Fruit fly (Drosophila melanogaster) whole organism, embryonic: ENCODE data around the gene CG15382.

ENCODE experiments used
- Awh ChIP-seq: fragments of 200-800 bp; sonication (Bioruptor generic); IDR thresholded peaks from 2 replicates; pipeline ENCODE4, ENCODE4 v1.3.6; 2022; ENCODE audit warnings: missing biosample characterization, missing genetic modification characterization
- BEAF-32 ChIP-seq: fragments of 200-800 bp; sonication (Bioruptor generic); optimal IDR thresholded peaks from 3 replicates; lab custom pipeline; 2017; ENCODE audit warnings: missing biosample characterization, missing genetic modification characterization, mild to moderate bottlenecking, moderate library complexity, missing genetic modification reagents
- CG12391 ChIP-seq: fragments of 200-800 bp; sonication (Bioruptor generic); optimal IDR thresholded peaks from 3 replicates; lab custom pipeline; 2018; ENCODE audit warnings: missing biosample characterization, mild to moderate bottlenecking, missing genetic modification characterization, moderate library complexity
- CG14014 ChIP-seq: fragments of 200-800 bp; sonication (Bioruptor generic); IDR thresholded peaks from 2 replicates; pipeline ENCODE4 v1.3.6; 2022; ENCODE audit warnings: missing biosample characterization, missing genetic modification characterization
- CG15601 ChIP-seq: fragments of 200-800 bp; sonication (Bioruptor generic); optimal IDR thresholded peaks from 3 replicates; lab custom pipeline; 2019; ENCODE audit warnings: missing biosample characterization, mild to moderate bottlenecking, missing genetic modification characterization, moderate library complexity
- CG17359 ChIP-seq: fragments of 200-800 bp; sonication (Bioruptor generic); optimal IDR thresholded peaks from 3 replicates; lab custom pipeline; 2018; ENCODE audit warnings: missing biosample characterization, mild to moderate bottlenecking, missing genetic modification characterization, moderate library complexity
- CG17829 ChIP-seq: fragments of 200-800 bp; optimal IDR thresholded peaks from 2 replicates; lab custom pipeline; 2019; ENCODE audit warnings: missing biosample characterization, mild to moderate bottlenecking, missing genetic modification characterization, moderate library complexity
- CG2129 ChIP-seq: fragments of 200-800 bp; sonication (Bioruptor generic); IDR thresholded peaks from 2 replicates; pipeline ENCODE4 v1.3.6; 2022; ENCODE audit warnings: missing biosample characterization, missing genetic modification characterization; ENCODE audit not compliant: partially characterized antibody
- CG2875 ChIP-seq: fragments of 200-800 bp; sonication (Bioruptor generic); optimal IDR thresholded peaks from 2 replicates; lab custom pipeline; 2017; ENCODE audit warnings: missing biosample characterization, mild to moderate bottlenecking, missing genetic modification characterization, missing genetic modification reagents
- CG3838 ChIP-seq: fragments of 200-800 bp; sonication (Bioruptor generic); optimal IDR thresholded peaks from 3 replicates; lab custom pipeline; 2016; ENCODE audit warnings: missing biosample characterization, missing genetic modification characterization
- CG4328 ChIP-seq: fragments of 200-800 bp; sonication (Bioruptor generic); optimal IDR thresholded peaks from 3 replicates; lab custom pipeline; 2017; ENCODE audit warnings: missing biosample characterization, missing genetic modification reagents, missing genetic modification characterization
- CG5245 ChIP-seq: fragments of 200-800 bp; sonication (Bioruptor generic); optimal IDR thresholded peaks from 3 replicates; lab custom pipeline; 2016; ENCODE audit warnings: missing biosample characterization, missing genetic modification characterization
- CG7271 ChIP-seq: fragments of 200-800 bp; sonication (Bioruptor generic); optimal IDR thresholded peaks from 2 replicates; lab custom pipeline; 2018; ENCODE audit warnings: missing biosample characterization, mild to moderate bottlenecking, missing genetic modification characterization, moderate library complexity
- CG7839 ChIP-seq: fragments of 200-800 bp; sonication (Bioruptor generic); optimal IDR thresholded peaks from 3 replicates; lab custom pipeline; 2018; ENCODE audit warnings: missing biosample characterization, mild to moderate bottlenecking, missing genetic modification characterization, moderate library complexity
- CG8388 ChIP-seq: fragments of 200-800 bp; sonication (Bioruptor generic); optimal IDR thresholded peaks from 2 replicates; lab custom pipeline; 2019; ENCODE audit warnings: missing biosample characterization, mild to moderate bottlenecking, missing genetic modification characterization, moderate library complexity
- CG8478 ChIP-seq: fragments of >200 bp; optimal IDR thresholded peaks from 2 replicates; lab custom pipeline; 2018
- CG8765 ChIP-seq: fragments of 200-800 bp; sonication (Bioruptor generic); IDR thresholded peaks from 2 replicates; pipeline ENCODE4 v1.3.6; 2022; ENCODE audit warnings: missing biosample characterization, missing genetic modification characterization
- Fer1 ChIP-seq: fragments of 200-800 bp; sonication (Bioruptor generic); optimal IDR thresholded peaks from 2 replicates; lab custom pipeline; 2017; ENCODE audit warnings: missing biosample characterization, mild to moderate bottlenecking, missing genetic modification characterization
- Fer2 ChIP-seq: fragments of 200-800 bp; sonication (Bioruptor generic); optimal IDR thresholded peaks from 2 replicates; lab custom pipeline; 2018; ENCODE audit warnings: missing biosample characterization, mild to moderate bottlenecking, missing genetic modification characterization, moderate library complexity
- Hr3 ChIP-seq: fragments of 200-800 bp; sonication (Bioruptor generic); optimal IDR thresholded peaks from 3 replicates; lab custom pipeline; 2016; ENCODE audit warnings: missing biosample characterization, missing genetic modification characterization
- Lpt ChIP-seq: fragments of >200 bp; optimal IDR thresholded peaks from 2 replicates; lab custom pipeline; 2018; ENCODE audit warnings: missing biosample characterization, missing genetic modification characterization
- Mrtf ChIP-seq: fragments of 200-800 bp; sonication (Bioruptor generic); IDR thresholded peaks from 3 replicates; pipeline ENCODE4 v1.3.6; 2022; ENCODE audit warnings: missing biosample characterization, missing genetic modification characterization
- NC2β ChIP-seq: fragments of 200-800 bp; sonication (Bioruptor generic); optimal IDR thresholded peaks from 2 replicates; lab custom pipeline; 2016; ENCODE audit warnings: missing biosample characterization, missing genetic modification characterization
- Rfx ChIP-seq: fragments of 200-800 bp; sonication (Bioruptor generic); IDR thresholded peaks from 2 replicates; pipeline ENCODE4 v1.3.6; 2022; ENCODE audit warnings: missing biosample characterization, missing genetic modification characterization
- Sin3A ChIP-seq: fragments of >200 bp; optimal IDR thresholded peaks from 2 replicates; lab custom pipeline; 2018
- Sox100B ChIP-seq: fragments of 200-800 bp; sonication (Bioruptor generic); optimal IDR thresholded peaks from 3 replicates; lab custom pipeline; 2018; ENCODE audit warnings: missing biosample characterization, mild to moderate bottlenecking, missing genetic modification characterization
- bab2 ChIP-seq: fragments of 200-800 bp; sonication (Bioruptor generic); optimal IDR thresholded peaks from 2 replicates; lab custom pipeline; 2016; ENCODE audit warnings: missing biosample characterization, missing genetic modification characterization
- bowl ChIP-seq: fragments of 200-800 bp; sonication (Bioruptor generic); IDR thresholded peaks from 2 replicates; pipeline ENCODE4 v1.3.6; 2022; ENCODE audit warnings: missing biosample characterization, missing genetic modification characterization
- br ChIP-seq: fragments of >200 bp; optimal IDR thresholded peaks from 2 replicates; lab custom pipeline; 2017
- cad ChIP-seq: fragments of >200 bp; optimal IDR thresholded peaks from 2 replicates; lab custom pipeline; 2017; ENCODE audit warnings: missing biosample characterization, missing genetic modification characterization
- corto ChIP-seq: fragments of 200-800 bp; sonication (Bioruptor generic); optimal IDR thresholded peaks from 2 replicates; lab custom pipeline; 2016; ENCODE audit warnings: missing biosample characterization, mild to moderate bottlenecking, missing genetic modification characterization, moderate library complexity
- crc ChIP-seq: fragments of 200-800 bp; sonication (Bioruptor generic); optimal IDR thresholded peaks from 2 replicates; lab custom pipeline; 2016; ENCODE audit warnings: missing biosample characterization, missing genetic modification characterization
- crol ChIP-seq: fragments of 200-800 bp; sonication (Bioruptor generic); IDR thresholded peaks from 2 replicates; pipeline ENCODE4 v1.3.6; 2022; ENCODE audit warnings: missing biosample characterization, missing genetic modification characterization
- da ChIP-seq: fragments of 200-800 bp; sonication (Bioruptor generic); optimal IDR thresholded peaks from 2 replicates; lab custom pipeline; 2016; ENCODE audit warnings: missing biosample characterization, missing genetic modification characterization
- ems ChIP-seq: fragments of 200-800 bp; sonication (Bioruptor generic); optimal IDR thresholded peaks from 3 replicates; lab custom pipeline; 2016; ENCODE audit warnings: missing biosample characterization, missing genetic modification characterization
- gcm2 ChIP-seq: fragments of 200-800 bp; sonication (Bioruptor generic); optimal IDR thresholded peaks from 2 replicates; lab custom pipeline; 2016; ENCODE audit warnings: missing biosample characterization, missing genetic modification characterization
- her ChIP-seq: fragments of 200-800 bp; sonication (Bioruptor generic); optimal IDR thresholded peaks from 2 replicates; lab custom pipeline; 2016; ENCODE audit warnings: missing biosample characterization, missing genetic modification characterization
- hth ChIP-seq: fragments of >200 bp; optimal IDR thresholded peaks from 2 replicates; lab custom pipeline; 2017; ENCODE audit warnings: inconsistent platforms
- kay ChIP-seq: fragments of 200-800 bp; sonication (Bioruptor generic); optimal IDR thresholded peaks from 2 replicates; lab custom pipeline; 2016; ENCODE audit warnings: missing biosample characterization, missing genetic modification characterization
- lilli ChIP-seq: fragments of 200-800 bp; sonication (Bioruptor generic); optimal IDR thresholded peaks from 3 replicates; lab custom pipeline; 2016; ENCODE audit warnings: missing biosample characterization, missing genetic modification characterization
- nerfin-1 ChIP-seq: fragments of 200-800 bp; sonication (Bioruptor generic); optimal IDR thresholded peaks from 3 replicates; lab custom pipeline; 2019; ENCODE audit warnings: missing biosample characterization, mild to moderate bottlenecking, missing genetic modification characterization, moderate library complexity
- org-1 ChIP-seq: fragments of 200-800 bp; sonication (Bioruptor generic); optimal IDR thresholded peaks from 2 replicates; lab custom pipeline; 2017; ENCODE audit warnings: missing biosample characterization, missing genetic modification characterization
- pnt ChIP-seq: fragments of 200-800 bp; sonication (Bioruptor generic); optimal IDR thresholded peaks from 3 replicates; lab custom pipeline; 2016; ENCODE audit warnings: missing biosample characterization, missing genetic modification characterization
- ro ChIP-seq: fragments of 200-800 bp; sonication (Bioruptor generic); IDR thresholded peaks from 2 replicates; pipeline ENCODE4 v1.3.6; 2022; ENCODE audit warnings: missing biosample characterization, missing genetic modification characterization
- row ChIP-seq: fragments of 200-800 bp; sonication (Bioruptor generic); IDR thresholded peaks from 3 replicates; pipeline ENCODE4 v1.3.6; 2022; ENCODE audit warnings: missing biosample characterization, missing genetic modification characterization
- run ChIP-seq: fragments of 200-800 bp; sonication (Bioruptor generic); optimal IDR thresholded peaks from 3 replicates; lab custom pipeline; 2018; ENCODE audit warnings: missing biosample characterization, mild to moderate bottlenecking, missing genetic modification characterization
- sd ChIP-seq: fragments of 200-800 bp; sonication (Bioruptor generic); optimal IDR thresholded peaks from 3 replicates; lab custom pipeline; 2018; ENCODE audit warnings: missing biosample characterization, mild to moderate bottlenecking, missing genetic modification characterization, moderate library complexity
- sens-2 ChIP-seq: fragments of 200-800 bp; sonication (Bioruptor generic); IDR thresholded peaks from 2 replicates; pipeline ENCODE4 v1.3.6; 2022; ENCODE audit warnings: missing biosample characterization, missing genetic modification characterization
- tx ChIP-seq: fragments of 200-800 bp; sonication (Bioruptor generic); optimal IDR thresholded peaks from 2 replicates; lab custom pipeline; 2016; ENCODE audit warnings: missing biosample characterization, missing genetic modification characterization
- unc-4 ChIP-seq: fragments of 200-800 bp; sonication (Bioruptor generic); IDR thresholded peaks from 2 replicates; pipeline ENCODE4 v1.3.6; 2022; ENCODE audit warnings: missing biosample characterization, missing genetic modification characterization; ENCODE audit not compliant: partially characterized antibody
- wor ChIP-seq: fragments of 200-800 bp; sonication (Bioruptor generic); IDR thresholded peaks from 2 replicates; pipeline ENCODE4 v1.3.6; 2022; ENCODE audit warnings: missing biosample characterization, missing genetic modification characterization
- zf30C ChIP-seq: fragments of 200-800 bp; sonication (Bioruptor generic); optimal IDR thresholded peaks from 3 replicates; lab custom pipeline; 2018; ENCODE audit warnings: missing biosample characterization, mild to moderate bottlenecking, missing genetic modification characterization

The CG15382 gene

dm6 chr2L:2198613-2199432 is 43.3 kb downstream of the CG15382 start (continued):
- TF ChIP-seq ems = peak; percentile 90
- TF ChIP-seq tx (GFP tag; lab: Kevin White, UChicago) = peak; percentile 80
- TF ChIP-seq CG5245 (GFP tag; lab: Kevin White, UChicago) = peak; percentile 85
- TF ChIP-seq wor (GFP tag; lab: Robert Waterston, UW) = no peak
- peak; percentile 84 for TF ChIP-seq her (GFP tag; lab: Kevin White, UChicago)
- TF ChIP-seq pnt = peak; percentile 87
- peak; percentile 98 for TF ChIP-seq sd
- no peak for TF ChIP-seq hth (lab: Kevin White, UChicago)
- no peak for TF ChIP-seq CG2129 (GFP tag; lab: Robert Waterston, UW)
- TF ChIP-seq da (GFP tag; lab: Kevin White, UChicago) = peak; percentile 63
- no peak for TF ChIP-seq bowl (GFP tag; lab: Robert Waterston, UW)
- no peak for TF ChIP-seq Awh (GFP tag; lab: Robert Waterston, UW)
- TF ChIP-seq CG12391 (tag; lab: Kevin White, UChicago) = peak; percentile 90
- TF ChIP-seq CG8478 (lab: Kevin White, UChicago) = peak; percentile 78
- TF ChIP-seq Sox100B (GFP tag; lab: Kevin White, UChicago) = peak; percentile 86
- peak; percentile 18 for TF ChIP-seq CG7271
- TF ChIP-seq row (GFP tag; lab: Robert Waterston, UW) = no peak
- TF ChIP-seq kay (GFP tag; lab: Kevin White, UChicago) = peak; percentile 83
- peak; percentile 84 for TF ChIP-seq CG15601 (tag; lab: Kevin White, UChicago)
- TF ChIP-seq CG14014 = no peak
- TF ChIP-seq ro (GFP tag; lab: Robert Waterston, UW) = no peak
- TF ChIP-seq CG4328 (GFP tag; lab: Kevin White, UChicago) = peak; percentile 54
- no peak for TF ChIP-seq Sin3A (lab: Kevin White, UChicago)
- peak; percentile 80 for TF ChIP-seq zf30C (GFP tag; lab: Kevin White, UChicago)
- TF ChIP-seq lilli (GFP tag; lab: Kevin White, UChicago) = peak; percentile 87
- TF ChIP-seq bab2 (GFP tag; lab: Kevin White, UChicago) = peak; percentile 88
- TF ChIP-seq run (tag; lab: Kevin White, UChicago) = peak; percentile 72
- TF ChIP-seq nerfin-1 = peak; percentile 47
- peak; percentile 83 for TF ChIP-seq CG2875 (GFP tag; lab: Kevin White, UChicago)
- TF ChIP-seq Fer1 (GFP tag; lab: Kevin White, UChicago) = peak; percentile 82
- peak; percentile 89 for TF ChIP-seq Hr3 (GFP tag; lab: Kevin White, UChicago)
- peak; percentile 75 for TF ChIP-seq gcm2
- TF ChIP-seq sens-2 = no peak
- no peak for TF ChIP-seq unc-4 (GFP tag; lab: Robert Waterston, UW)
- TF ChIP-seq CG8388 = peak; percentile 86
- no peak for TF ChIP-seq crol
- peak; percentile 89 for TF ChIP-seq CG7839 (tag; lab: Kevin White, UChicago)
- TF ChIP-seq CG17359 = peak; percentile 90
- no peak for TF ChIP-seq Lpt (GFP tag; lab: Kevin White, UChicago)
- TF ChIP-seq Fer2 (tag; lab: Kevin White, UChicago) = peak; percentile 11
- TF ChIP-seq cad (GFP tag; lab: Kevin White, UChicago) = no peak
- TF ChIP-seq org-1 = peak; percentile 86
- peak; percentile 84 for TF ChIP-seq CG17829 (tag; lab: Kevin White, UChicago)
- peak; percentile 81 for TF ChIP-seq NC2β (GFP tag; lab: Kevin White, UChicago)
- TF ChIP-seq BEAF-32 (GFP tag; lab: Kevin White, UChicago) = no peak
- no peak for TF ChIP-seq br (lab: Kevin White, UChicago)
- peak; percentile 77 for TF ChIP-seq crc
- no peak for TF ChIP-seq Mrtf (GFP tag; lab: Robert Waterston, UW)
- peak; percentile 45 for TF ChIP-seq CG3838 (GFP tag; lab: Kevin White, UChicago)
- no peak for TF ChIP-seq Rfx (GFP tag; lab: Robert Waterston, UW)
- peak; percentile 96 for TF ChIP-seq corto
- no peak for TF ChIP-seq CG8765 (GFP tag; lab: Robert Waterston, UW)
